Worm (Caenorhabditis elegans) whole organism, early embryonic: ENCODE measurements around the gene Y116A8A.6.

Source experiments
- B0310.2 ChIP-seq: sonication (generic microtip); optimal IDR thresholded peaks from 2 replicates; lab custom pipeline; 2016; ENCODE audit warnings: mild to moderate bottlenecking, missing genetic modification characterization, missing compliant biosample characterization
- F13C5.2 ChIP-seq: sonication (generic microtip); optimal IDR thresholded peaks from 2 replicates; lab custom pipeline; 2017; ENCODE audit warnings: mild to moderate bottlenecking, missing genetic modification characterization, inconsistent platforms, missing compliant biosample characterization
- ama-1 ChIP-seq: fragments of 150-350 bp; optimal IDR thresholded peaks from 2 replicates; lab custom pipeline; 2014
- ceh-13 ChIP-seq: fragments of 200-800 bp; sonication (Bioruptor generic); optimal IDR thresholded peaks from 2 replicates; lab custom pipeline; 2018; ENCODE audit warnings: mild to moderate bottlenecking, missing genetic modification characterization, missing compliant biosample characterization
- ets-7 ChIP-seq: sonication (generic microtip); optimal IDR thresholded peaks from 2 replicates; lab custom pipeline; 2016; ENCODE audit warnings: missing genotype, missing genetic modification characterization, missing compliant biosample characterization
- scrt-1 ChIP-seq: fragments of 200-800 bp; sonication (Bioruptor generic); IDR thresholded peaks from 2 replicates; pipeline ENCODE4 v1.3.6; 2022; ENCODE audit warnings: missing genetic modification characterization, missing compliant biosample characterization
- sea-1 ChIP-seq: fragments of 200-800 bp; sonication (Bioruptor generic); conservative IDR thresholded peaks from 2 replicates; pipeline ENCODE4 v1.3.6; 2022; ENCODE audit warnings: missing genetic modification characterization, missing compliant biosample characterization
- tbx-11 ChIP-seq: fragments of 200-800 bp; sonication (Bioruptor generic); IDR thresholded peaks from 2 replicates; pipeline ENCODE4 v1.3.6; 2022; ENCODE audit warnings: missing genetic modification characterization, missing compliant biosample characterization
- tbx-37 ChIP-seq: fragments of 200-800 bp; sonication (Bioruptor generic); conservative IDR thresholded peaks from 2 replicates; pipeline ENCODE4 v1.3.6; 2022; ENCODE audit warnings: missing genetic modification reagents, missing genetic modification characterization, missing compliant biosample characterization

ce11 chrIV:16778644-16779043 lies 50.0 kb downstream of the Y116A8A.6 start:
- no peak for TF ChIP-seq tbx-37
- no peak for TF ChIP-seq ama-1
- TF ChIP-seq scrt-1: no peak
- TF ChIP-seq tbx-11 (GFP tag; lab: Robert Waterston, UW): no peak
- no peak for TF ChIP-seq F13C5.2
- TF ChIP-seq sea-1 (GFP tag; lab: Robert Waterston, UW): no peak
- no peak for TF ChIP-seq ets-7 (tag; lab: Kevin White, UChicago)
- no peak for TF ChIP-seq B0310.2
- TF ChIP-seq ceh-13 (GFP tag; lab: Kevin White, UChicago): no peak
